Fruit fly (Drosophila melanogaster) Kc167 (cell line): ENCODE data around the gene Esyt2.

ENCODE experiments used
- Myc ChIP-seq: fragments of >200 bp; optimal IDR thresholded peaks from 2 replicates; lab custom pipeline; 2017; ENCODE audit warnings: missing external identifiers
- h ChIP-seq: fragments of >200 bp; optimal IDR thresholded peaks from 3 replicates; lab custom pipeline; 2018; ENCODE audit warnings: missing external identifiers
- insv ChIP-seq: fragments of >200 bp; optimal IDR thresholded peaks from 3 replicates; lab custom pipeline; 2018; ENCODE audit warnings: missing external identifiers
- psq ChIP-seq: fragments of >200 bp; optimal IDR thresholded peaks from 2 replicates; lab custom pipeline; 2017; ENCODE audit warnings: missing external identifiers
- ttk ChIP-seq: sonication (Bioruptor generic); optimal IDR thresholded peaks from 2 replicates; lab custom pipeline; 2017; ENCODE audit warnings: missing external identifiers

DNA sequence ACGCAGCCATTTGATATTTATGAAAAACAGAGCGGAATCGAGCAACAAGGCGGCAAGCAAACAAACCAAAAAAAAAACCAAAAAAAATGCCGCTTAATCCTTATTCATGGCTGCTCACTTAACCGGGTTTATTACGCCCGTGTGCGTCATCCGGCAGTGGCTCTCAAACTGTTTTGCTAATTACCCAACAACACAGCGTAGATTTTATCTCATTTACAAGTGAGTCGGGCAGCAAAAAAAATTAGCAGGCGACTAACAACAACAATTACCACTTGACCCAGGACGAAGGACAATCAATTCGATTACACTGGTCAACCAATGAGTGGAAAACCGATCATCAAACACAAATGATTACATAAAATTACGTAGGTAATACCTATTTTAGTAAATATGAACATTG, 3.7 kb downstream of the Esyt2 start:
- no peak for TF ChIP-seq psq
- TF ChIP-seq insv (lab: Kevin White, UChicago), result no peak
- TF ChIP-seq ttk, result no peak
- TF ChIP-seq h (lab: Kevin White, UChicago), result no peak
- no peak for TF ChIP-seq Myc (lab: Kevin White, UChicago)
